Fruit fly (Drosophila melanogaster) whole organism: ENCODE data around the gene Pgm1.

ENCODE experiments used
- CG8478 ChIP-seq: fragments of >200 bp; optimal IDR thresholded peaks from 2 replicates; lab custom pipeline; 2018; ENCODE audit warnings: inconsistent platforms
- EcR ChIP-seq, 2 experiments: fragments of >200 bp; optimal IDR thresholded peaks; 2 replicates each; lab custom pipeline; 2017; ENCODE audit warnings: missing biosample characterization in 2 of 2, missing genetic modification characterization in 2 of 2, missing genetic modification reagents in 2 of 2
- pan ChIP-seq: fragments of >200 bp; optimal IDR thresholded peaks from 2 replicates; lab custom pipeline; 2017
- usp ChIP-seq: fragments of >200 bp; optimal IDR thresholded peaks from 2 replicates; lab custom pipeline; 2017; ENCODE audit warnings: missing biosample characterization, missing genetic modification characterization, mixed read lengths

- TF ChIP-seq pan (lab: Kevin White, UChicago) (no peak), CG8478 (no peak), usp (GFP tag; lab: Kevin White, UChicago) (no peak), EcR (GFP tag; optimal IDR thresholded peaks at IDR 0.05; lab: Kevin White, UChicago) (no peak)
These were observed 10.8 kb upstream of the Pgm1 start for dm6 chr3L:16139131-16139530.
